Worm (Caenorhabditis elegans) whole organism, L4/young adult: Measurements from ENCODE around the gene F41H10.1.

ENCODE experiments used
- W03F9.2 ChIP-seq: fragments of 150-350 bp; optimal IDR thresholded peaks from 2 replicates; lab custom pipeline; 2014; ENCODE audit warnings: missing biosample characterization, missing genetic modification characterization
- him-1 ChIP-seq: sonication (generic microtip); optimal IDR thresholded peaks from 2 replicates; lab custom pipeline; 2016; ENCODE audit warnings: missing genotype, missing genetic modification reagents, missing genetic modification characterization, missing compliant biosample characterization

DNA sequence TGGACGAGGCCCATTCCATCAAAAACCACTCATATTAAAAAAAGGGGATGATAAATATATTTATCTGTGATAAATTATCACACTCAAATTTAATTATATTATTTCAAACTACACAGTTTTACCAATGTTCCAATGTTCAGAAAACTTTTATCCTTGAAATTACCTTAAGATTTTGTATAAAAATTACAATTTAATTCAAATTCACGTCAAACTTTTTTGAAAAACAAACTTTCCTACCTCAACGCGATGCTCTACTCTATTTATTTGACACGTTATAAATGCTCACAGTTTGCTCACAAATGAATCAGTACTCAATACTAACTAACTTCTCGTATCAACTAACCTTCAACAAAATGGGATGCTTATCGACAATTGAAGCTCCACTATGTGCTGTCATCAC, at the start of gene F41H10.1:
- TF ChIP-seq W03F9.2 (no peak), him-1 (tag; lab: Kevin White, UChicago) (no peak)
